Worm (Caenorhabditis elegans): ENCODE measurements around the gene R07B1.5.

- TF ChIP-seq W03F9.2 (tag; optimal IDR thresholded peaks at IDR 0.05) (no peak), him-1 (tag; optimal IDR thresholded peaks at IDR 0.05) (no peak)
Observed at ce11 chrX:9858069-9858468, 5.3 kb upstream of the R07B1.5 start, which contains the start of gene scav-5.
